Worm (Caenorhabditis elegans) whole organism, L3 larva: ENCODE measurements around the gene srj-39.

Experiments used
- ZK546.5 ChIP-seq: sonication (generic microtip); optimal IDR thresholded peaks from 2 replicates; lab custom pipeline; 2017; ENCODE audit warnings: missing biosample characterization, missing genetic modification characterization
- aly-2 ChIP-seq: fragments of 150-350 bp; optimal IDR thresholded peaks from 2 replicates; lab custom pipeline; 2014; ENCODE audit warnings: missing biosample characterization, missing genetic modification characterization
- ama-1 ChIP-seq: fragments of 150-350 bp; optimal IDR thresholded peaks from 2 replicates; lab custom pipeline; 2018
- ceh-16 ChIP-seq: sonication (generic microtip); optimal IDR thresholded peaks from 2 replicates; lab custom pipeline; 2017; ENCODE audit warnings: missing biosample characterization, missing genetic modification characterization
- fos-1 ChIP-seq: fragments of 150-350 bp; optimal IDR thresholded peaks from 2 replicates; lab custom pipeline; 2014; ENCODE audit warnings: missing biosample characterization, missing genetic modification characterization
- mdl-1 ChIP-seq: fragments of 150-350 bp; optimal IDR thresholded peaks from 2 replicates; lab custom pipeline; 2014; ENCODE audit warnings: missing biosample characterization, missing genetic modification characterization
- nhr-25 ChIP-seq: sonication (generic microtip); optimal IDR thresholded peaks from 2 replicates; lab custom pipeline; 2017; ENCODE audit warnings: missing biosample characterization, missing genetic modification characterization
- nhr-77 ChIP-seq: fragments of 150-350 bp; optimal IDR thresholded peaks from 2 replicates; lab custom pipeline; 2014; ENCODE audit warnings: missing biosample characterization, missing genetic modification characterization
- pha-4 ChIP-seq: fragments of 150-350 bp; optimal IDR thresholded peaks from 2 replicates; lab custom pipeline; 2014; ENCODE audit warnings: missing biosample characterization, missing genetic modification reagents, missing genetic modification characterization
- pqm-1 ChIP-seq: fragments of 150-350 bp; optimal IDR thresholded peaks from 2 replicates; lab custom pipeline; 2017; ENCODE audit warnings: missing biosample characterization, missing genetic modification characterization, inconsistent platforms
- skn-1 ChIP-seq: fragments of 150-350 bp; optimal IDR thresholded peaks from 2 replicates; lab custom pipeline; 2014; ENCODE audit warnings: missing biosample characterization, missing genetic modification characterization
- unc-39 ChIP-seq: sonication (generic microtip); optimal IDR thresholded peaks from 4 replicates; lab custom pipeline; 2017; ENCODE audit warnings: missing biosample characterization, missing genetic modification characterization
- zag-1 ChIP-seq: fragments of 150-350 bp; optimal IDR thresholded peaks from 2 replicates; lab custom pipeline; 2014; ENCODE audit warnings: missing biosample characterization, missing genetic modification characterization

DNA sequence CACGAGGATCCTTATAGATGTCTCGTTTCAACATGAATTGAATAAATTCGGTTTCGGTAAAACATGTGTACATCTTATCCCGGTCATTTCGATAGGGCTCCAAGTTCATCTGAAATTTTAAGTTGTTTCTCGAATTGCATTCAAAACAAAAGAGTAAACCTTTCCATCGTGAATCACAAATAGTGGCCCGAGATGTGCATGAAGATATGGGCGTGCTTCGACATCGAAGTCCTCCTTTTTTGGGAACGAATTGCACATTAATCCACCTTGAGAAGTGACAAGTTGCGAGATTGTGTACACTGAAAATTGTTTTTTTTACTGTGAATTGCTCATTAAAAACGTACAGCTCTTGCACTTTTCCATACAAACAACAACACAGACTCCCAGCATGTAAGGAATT is 48.2 kb upstream of the srj-39 start:
- TF ChIP-seq fos-1 (tag; lab: Kevin White, UChicago) (no peak), ZK546.5 (no peak), nhr-77 (tag; lab: Kevin White, UChicago) (no peak), pqm-1 (tag; lab: Kevin White, UChicago) (no peak), nhr-25 (tag; lab: Kevin White, UChicago) (no peak), pha-4 (tag; lab: Kevin White, UChicago) (no peak), skn-1 (tag; lab: Kevin White, UChicago) (no peak), unc-39 (no peak), aly-2 (tag; lab: Kevin White, UChicago) (no peak), mdl-1 (tag; lab: Kevin White, UChicago) (no peak), ama-1 (lab: Kevin White, UChicago) (no peak), ceh-16 (no peak), zag-1 (no peak)
